Fruit fly (Drosophila melanogaster): ENCODE measurements around the gene nSyb.

Gene nSyb

dm6 chr3L:1618116-1618727 is 19.3 kb downstream of the nSyb start, which contains the start of the genes CG13926, ABCB7 and CG33230 (continued):
- no peak for TF ChIP-seq HmgD (GFP tag; optimal IDR thresholded peaks at IDR 0.05)
- TF ChIP-seq fd96Cb (tag; optimal IDR thresholded peaks at IDR 0.05): no peak
- no peak for TF ChIP-seq CG18011 (GFP tag; optimal IDR thresholded peaks at IDR 0.05)
- no peak for TF ChIP-seq wdn (GFP tag; IDR thresholded peaks at IDR 0.05)
- no peak for TF ChIP-seq H2.0 (GFP tag; IDR thresholded peaks at IDR 0.05)
- TF ChIP-seq CG3163 (GFP tag; optimal IDR thresholded peaks at IDR 0.05): no peak
- TF ChIP-seq az2 (GFP tag; optimal IDR thresholded peaks at IDR 0.05): peak; percentile 8
- no peak for TF ChIP-seq CG11696 (GFP tag; IDR thresholded peaks at IDR 0.05)
- no peak for TF ChIP-seq hth (optimal IDR thresholded peaks at IDR 0.05)
- no peak for TF ChIP-seq cas (GFP tag; IDR thresholded peaks at IDR 0.05)
- TF ChIP-seq CG15514 (GFP tag; optimal IDR thresholded peaks at IDR 0.05): peak; percentile 99
- TF ChIP-seq Opbp (GFP tag; IDR thresholded peaks at IDR 0.05; ENCODE audit: partially characterized antibody): no peak
- peak; percentile 43; the same call in 1 of the 4 replicates for TF ChIP-seq Gug (GFP tag; IDR thresholded peaks at IDR 0.05)
- TF ChIP-seq Mad (GFP tag; optimal IDR thresholded peaks at IDR 0.05): peak; percentile 9
- no peak for TF ChIP-seq Spps (tag; optimal IDR thresholded peaks at IDR 0.05)
- 0 out of 2 replicates have a peak, but pooled peaks have one; percentile 16 for TF ChIP-seq nerfin-2 (GFP tag; IDR thresholded peaks at IDR 0.05; ENCODE audit: partially characterized antibody)
- peak; percentile 31 for TF ChIP-seq lab (GFP tag; optimal IDR thresholded peaks at IDR 0.05)
- no peak for TF ChIP-seq Hr39 (optimal IDR thresholded peaks at IDR 0.05)
- TF ChIP-seq Myb (GFP tag; optimal IDR thresholded peaks at IDR 0.05): no peak
- TF ChIP-seq dpn (GFP tag; optimal IDR thresholded peaks at IDR 0.05): peak; percentile 6 to 23
- TF ChIP-seq CG30403 (GFP tag; optimal IDR thresholded peaks at IDR 0.05): peak; percentile 57
- TF ChIP-seq Trl (optimal IDR thresholded peaks at IDR 0.05): no peak
- TF ChIP-seq Trl (GFP tag; optimal IDR thresholded peaks at IDR 0.05): no peak
- peak; percentile 43 for TF ChIP-seq Sry-δ (GFP tag; optimal IDR thresholded peaks at IDR 0.05)
- TF ChIP-seq sqz (GFP tag; optimal IDR thresholded peaks at IDR 0.05): no peak
- no peak for TF ChIP-seq tap (tag; optimal IDR thresholded peaks at IDR 0.05)
- TF ChIP-seq Blimp-1 (GFP tag; optimal IDR thresholded peaks at IDR 0.05): no peak
- peak; percentile 83 for TF ChIP-seq sens (GFP tag)
- no peak for TF ChIP-seq Elba2 (GFP tag; optimal IDR thresholded peaks at IDR 0.05)
- peak; percentile 32; the same call in 1 of the 2 replicates for TF ChIP-seq vvl (GFP tag; IDR thresholded peaks at IDR 0.05)
- no peak for TF ChIP-seq mirr (GFP tag; optimal IDR thresholded peaks at IDR 0.05)
- TF ChIP-seq CG2129 (GFP tag; IDR thresholded peaks at IDR 0.05; ENCODE audit: partially characterized antibody): no peak; the same call in 1 of the 2 replicates
- TF ChIP-seq Doc3 (GFP tag; IDR thresholded peaks at IDR 0.05; ENCODE audit: partially characterized antibody): 0 out of 3 replicates have a peak, but pooled peaks have one; percentile 39
- no peak; the same call in 2 of the 3 replicates for TF ChIP-seq CG17361 (GFP tag; IDR thresholded peaks at IDR 0.05)
- TF ChIP-seq zfh1 (GFP tag; IDR thresholded peaks at IDR 0.05): no peak
- no peak for TF ChIP-seq Dfd (GFP tag; optimal IDR thresholded peaks at IDR 0.05)
- peak; percentile 29 for TF ChIP-seq maf-S (GFP tag; optimal IDR thresholded peaks at IDR 0.05)
- no peak for TF ChIP-seq CG13894 (tag; optimal IDR thresholded peaks at IDR 0.05)
- TF ChIP-seq Dll (GFP tag; IDR thresholded peaks at IDR 0.05; ENCODE audit: partially characterized antibody): peak; percentile 41; the same call in 1 of the 4 replicates
- no peak for TF ChIP-seq Hr3 (GFP tag; optimal IDR thresholded peaks at IDR 0.05)
- TF ChIP-seq eyg (GFP tag; optimal IDR thresholded peaks at IDR 0.05): no peak
- TF ChIP-seq CG15073 (GFP tag; optimal IDR thresholded peaks at IDR 0.05): no peak
- no peak for TF ChIP-seq CG8765 (GFP tag; IDR thresholded peaks at IDR 0.05)
- peak; percentile 14 for TF ChIP-seq CG18619 (GFP tag; optimal IDR thresholded peaks at IDR 0.05)
- no peak for TF ChIP-seq z (GFP tag; IDR thresholded peaks at IDR 0.05)
- TF ChIP-seq ato (GFP tag; IDR thresholded peaks at IDR 0.05; ENCODE audit: partially characterized antibody): no peak
- TF ChIP-seq lmd (GFP tag; IDR thresholded peaks at IDR 0.05): no peak
- TF ChIP-seq ash1 (GFP tag; optimal IDR thresholded peaks at IDR 0.05): no peak
- no peak for TF ChIP-seq sens-2 (GFP tag; IDR thresholded peaks at IDR 0.05)
- TF ChIP-seq oc (tag; optimal IDR thresholded peaks at IDR 0.05): no peak
- TF ChIP-seq abd-A (tag; optimal IDR thresholded peaks at IDR 0.05): no peak
